Fruit fly (Drosophila melanogaster): ENCODE results near the gene CG46244.

Gene CG46244

DNA sequence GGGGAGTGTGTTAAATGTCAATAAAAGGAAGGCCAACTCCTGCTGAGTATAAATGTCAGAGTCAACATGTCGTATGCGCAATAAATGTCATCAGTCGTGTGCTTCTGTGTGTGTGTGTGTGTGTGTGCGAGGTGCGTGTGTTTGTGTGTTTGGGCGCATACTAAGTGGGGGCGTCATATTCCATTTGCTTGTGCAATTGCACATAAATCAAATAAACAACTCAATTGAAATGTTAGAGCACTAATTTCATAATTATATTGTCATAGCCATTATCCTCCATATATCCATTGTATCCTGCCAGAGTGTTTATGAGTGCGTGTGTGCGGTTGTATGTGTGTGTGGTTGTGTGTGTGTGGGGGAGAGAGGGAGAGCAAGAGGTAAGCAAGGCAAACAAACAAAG, 12.3 kb upstream of the CG46244 start:
- no peak for TF ChIP-seq CG9948 (tag; optimal IDR thresholded peaks at IDR 0.05)
- TF ChIP-seq EcR (GFP tag; optimal IDR thresholded peaks at IDR 0.05), result no peak
- no peak for TF ChIP-seq CG4496 (GFP tag; IDR thresholded peaks at IDR 0.05)
- no peak for TF ChIP-seq gl (tag; optimal IDR thresholded peaks at IDR 0.05)
- no peak for TF ChIP-seq CG32121 (GFP tag; IDR thresholded peaks at IDR 0.05)
- no peak for TF ChIP-seq rn (GFP tag; IDR thresholded peaks at IDR 0.05)
- no peak for TF ChIP-seq CG8159 (tag; optimal IDR thresholded peaks at IDR 0.05)
- no peak for TF ChIP-seq CG14655 (GFP tag; optimal IDR thresholded peaks at IDR 0.05)
- no peak for TF ChIP-seq Ets98B (GFP tag; IDR thresholded peaks at IDR 0.05)
- TF ChIP-seq Pif1A (GFP tag; optimal IDR thresholded peaks at IDR 0.05), result no peak
- no peak for TF ChIP-seq Pif1B (GFP tag; optimal IDR thresholded peaks at IDR 0.05)
- TF ChIP-seq CG34367 (tag; optimal IDR thresholded peaks at IDR 0.05), result no peak
- TF ChIP-seq CG12605 (GFP tag; IDR thresholded peaks at IDR 0.05), result no peak
- no peak for TF ChIP-seq CG10348 (GFP tag; IDR thresholded peaks at IDR 0.05)
- no peak for TF ChIP-seq D1 (tag; optimal IDR thresholded peaks at IDR 0.05)
- TF ChIP-seq CG13204 (GFP tag; optimal IDR thresholded peaks at IDR 0.05), result no peak

DNA sequence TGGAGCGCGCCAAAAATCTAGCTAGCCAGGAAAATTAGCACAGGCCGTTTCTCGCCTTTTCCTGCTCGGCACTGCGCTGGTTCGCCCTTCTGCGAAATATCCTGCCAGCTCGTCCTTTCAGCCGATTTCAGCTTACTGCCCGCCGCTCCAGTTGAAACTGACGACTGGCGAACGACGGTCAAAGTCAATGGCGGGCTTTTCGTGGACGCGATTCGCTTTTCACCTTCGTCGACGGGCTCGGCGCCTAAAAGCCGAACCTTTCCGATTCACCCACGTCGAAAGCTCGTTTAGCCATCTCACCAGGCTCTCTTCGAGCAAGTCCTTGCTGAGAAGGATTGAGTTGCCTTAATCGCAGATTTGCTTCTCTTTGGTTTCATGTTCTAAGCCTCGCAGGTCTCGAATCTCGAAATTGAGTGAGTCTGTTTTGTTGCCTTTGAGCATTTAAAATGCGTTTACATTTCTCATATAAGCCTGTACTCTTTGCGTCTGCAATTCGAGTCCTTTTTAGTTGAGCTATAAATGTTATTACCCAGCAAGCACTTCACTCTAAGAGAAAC, 926 bp upstream of the CG46244 start:
- TF ChIP-seq CG9948 (tag; optimal IDR thresholded peaks at IDR 0.05) (no peak), CG32121 (GFP tag; IDR thresholded peaks at IDR 0.05) (no peak), CG8301 (tag; optimal IDR thresholded peaks at IDR 0.05) (no peak), D1 (tag; optimal IDR thresholded peaks at IDR 0.05) (no peak), CG13204 (GFP tag; optimal IDR thresholded peaks at IDR 0.05) (no peak), CG17806 (tag; optimal IDR thresholded peaks at IDR 0.05) (no peak), rn (GFP tag; IDR thresholded peaks at IDR 0.05) (no peak), CG14655 (GFP tag; optimal IDR thresholded peaks at IDR 0.05) (no peak)

DNA sequence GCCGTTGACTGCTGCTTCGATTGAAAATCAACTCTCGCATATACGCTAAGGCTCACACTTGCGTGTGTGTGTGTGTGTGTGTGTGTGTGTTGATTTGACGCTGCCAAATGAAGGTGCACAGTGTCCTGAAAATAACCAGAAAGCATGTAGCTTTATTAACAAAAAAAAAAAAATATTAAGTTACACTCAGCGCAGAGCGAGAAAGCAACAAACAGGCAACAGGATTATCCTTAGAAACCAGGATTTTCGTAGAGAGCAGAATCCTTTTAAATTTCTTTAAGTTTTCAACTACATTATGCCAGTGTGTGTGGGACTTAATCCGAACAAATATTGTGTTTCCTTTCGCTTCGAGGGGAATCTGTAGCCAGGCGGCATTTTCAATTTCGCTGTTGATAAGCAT, 21.6 kb downstream of the CG46244 start:
- TF ChIP-seq gl (tag; optimal IDR thresholded peaks at IDR 0.05) (no peak), CG14655 (GFP tag; optimal IDR thresholded peaks at IDR 0.05) (no peak)

DNA sequence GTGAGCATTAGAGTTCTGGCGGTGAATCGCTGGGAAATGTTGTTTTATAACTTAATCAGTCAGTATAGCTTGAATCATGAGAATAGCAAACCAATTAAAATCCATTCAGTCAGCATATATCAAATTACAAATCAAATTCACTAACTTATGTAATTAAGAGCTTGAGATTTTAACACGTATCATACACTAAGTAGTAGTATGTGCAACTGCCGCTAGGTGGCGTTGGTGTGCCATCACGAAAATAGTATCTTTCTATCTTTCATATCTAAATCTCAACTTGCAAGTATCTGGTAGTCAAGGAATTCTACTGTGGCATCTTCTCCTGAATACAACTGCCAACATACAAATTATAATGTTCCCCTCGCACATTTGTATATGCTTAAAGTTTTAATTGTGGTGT, 27.6 kb downstream of the CG46244 start:
- no peak for TF ChIP-seq CG9948 (tag; optimal IDR thresholded peaks at IDR 0.05)
- TF ChIP-seq CG8159 (tag; optimal IDR thresholded peaks at IDR 0.05), result no peak
- TF ChIP-seq CG8301 (tag; optimal IDR thresholded peaks at IDR 0.05), result no peak
- no peak for TF ChIP-seq gl (tag; optimal IDR thresholded peaks at IDR 0.05)
- TF ChIP-seq Ets98B (GFP tag; IDR thresholded peaks at IDR 0.05), result no peak
- TF ChIP-seq CG17806 (tag; optimal IDR thresholded peaks at IDR 0.05), result no peak
- no peak for TF ChIP-seq CG14655 (GFP tag; optimal IDR thresholded peaks at IDR 0.05)
- no peak for TF ChIP-seq Pif1B (GFP tag; optimal IDR thresholded peaks at IDR 0.05)
- no peak for TF ChIP-seq Pif1A (GFP tag; optimal IDR thresholded peaks at IDR 0.05)
- TF ChIP-seq CG13204 (GFP tag; optimal IDR thresholded peaks at IDR 0.05), result no peak
- no peak for TF ChIP-seq CG4496 (GFP tag; IDR thresholded peaks at IDR 0.05)

DNA sequence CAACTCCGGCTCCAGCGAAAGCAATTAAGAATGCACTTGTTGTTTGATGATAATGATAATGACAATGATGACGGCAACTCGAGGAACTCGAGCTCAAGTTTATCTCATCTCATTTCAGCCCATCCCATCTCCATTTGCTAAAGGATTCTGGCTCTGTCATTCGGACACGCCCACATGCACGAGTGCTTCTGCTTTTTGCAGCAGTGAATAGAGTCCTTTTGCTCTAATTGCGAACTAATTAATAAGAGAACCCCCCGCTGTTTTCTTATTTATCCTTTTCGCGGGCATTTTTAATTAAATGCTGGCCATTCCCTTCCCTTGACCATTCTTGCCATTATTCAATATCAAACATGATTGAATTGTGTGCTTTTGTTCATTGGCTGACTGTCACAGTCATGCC, 72.0 kb downstream of the CG46244 start:
- TF ChIP-seq Ets98B (GFP tag; IDR thresholded peaks at IDR 0.05) (no peak), CG14655 (GFP tag; optimal IDR thresholded peaks at IDR 0.05) (no peak), fd96Ca (GFP tag; IDR thresholded peaks at IDR 0.05) (no peak), Pif1B (GFP tag; optimal IDR thresholded peaks at IDR 0.05) (no peak), Pif1A (GFP tag; optimal IDR thresholded peaks at IDR 0.05) (no peak), CG8301 (tag; optimal IDR thresholded peaks at IDR 0.05) (no peak), CG4496 (GFP tag; IDR thresholded peaks at IDR 0.05) (no peak), CG10348 (GFP tag; IDR thresholded peaks at IDR 0.05) (no peak), CG17806 (tag; optimal IDR thresholded peaks at IDR 0.05) (no peak)

DNA sequence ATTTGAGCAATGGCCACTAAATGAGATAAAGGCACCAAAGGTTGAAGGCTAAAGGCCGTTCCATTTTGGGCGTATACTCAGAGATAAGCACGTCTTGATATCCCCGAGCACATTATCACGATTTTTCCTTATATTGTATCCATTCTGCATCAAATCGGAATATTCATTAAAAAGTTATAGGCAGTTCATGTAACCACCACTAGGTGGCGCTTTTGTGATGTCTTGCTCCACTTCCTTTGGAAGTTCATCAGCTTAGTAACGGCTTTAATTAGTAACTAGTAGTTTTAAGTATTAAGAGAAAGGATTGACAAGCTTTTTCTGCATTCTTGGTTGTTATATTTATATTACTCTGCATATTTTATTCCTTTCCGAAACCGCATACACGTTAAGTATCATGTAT, 76.2 kb downstream of the CG46244 start:
- TF ChIP-seq CG34367 (tag; optimal IDR thresholded peaks at IDR 0.05), result no peak
- TF ChIP-seq CG8159 (tag; optimal IDR thresholded peaks at IDR 0.05), result no peak
- no peak for TF ChIP-seq CG8301 (tag; optimal IDR thresholded peaks at IDR 0.05)
- TF ChIP-seq fd96Ca (GFP tag; IDR thresholded peaks at IDR 0.05), result no peak
- TF ChIP-seq Snoo (tag; optimal IDR thresholded peaks at IDR 0.05), result no peak
- no peak for TF ChIP-seq CG9948 (tag; optimal IDR thresholded peaks at IDR 0.05)
- TF ChIP-seq CG14655 (GFP tag; optimal IDR thresholded peaks at IDR 0.05), result no peak
- no peak for TF ChIP-seq EcR (GFP tag; optimal IDR thresholded peaks at IDR 0.05)
- no peak for TF ChIP-seq CG15710 (tag; optimal IDR thresholded peaks at IDR 0.05)

DNA sequence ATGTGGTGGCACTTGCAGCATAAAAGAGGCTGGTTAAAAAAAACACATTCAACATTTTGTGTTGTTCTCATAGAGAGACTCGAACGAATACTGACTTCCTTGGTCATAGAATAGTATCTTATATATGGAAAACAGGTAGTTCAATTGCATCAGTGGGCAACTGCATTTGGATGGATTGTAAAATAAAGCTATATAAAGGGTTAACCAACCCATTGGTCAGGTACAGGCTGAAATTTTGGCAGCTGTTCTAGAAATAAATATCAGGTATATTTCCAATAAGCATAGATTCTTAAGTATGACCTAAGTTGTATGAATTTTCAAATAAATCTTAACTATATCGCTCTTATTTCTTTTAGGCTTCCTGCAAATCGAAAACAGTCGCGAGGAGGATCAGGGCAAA, 94.5 kb downstream of the CG46244 start, which contains the start of gene scw:
Gene scw (minus strand): TSS at position 101 of the 400 bp plus-strand sequence.
- TF ChIP-seq CG9948 (tag; optimal IDR thresholded peaks at IDR 0.05) (no peak), gl (tag; optimal IDR thresholded peaks at IDR 0.05) (no peak), CG14655 (GFP tag; optimal IDR thresholded peaks at IDR 0.05) (no peak), CG8159 (tag; optimal IDR thresholded peaks at IDR 0.05) (no peak), Pif1B (GFP tag; optimal IDR thresholded peaks at IDR 0.05) (no peak), CG10348 (GFP tag; IDR thresholded peaks at IDR 0.05) (no peak), CG4496 (GFP tag; IDR thresholded peaks at IDR 0.05) (no peak), Pif1A (GFP tag; optimal IDR thresholded peaks at IDR 0.05) (no peak), CG13204 (GFP tag; optimal IDR thresholded peaks at IDR 0.05) (no peak), rn (GFP tag; IDR thresholded peaks at IDR 0.05) (no peak), CG8301 (tag; optimal IDR thresholded peaks at IDR 0.05) (no peak), CG17806 (tag; optimal IDR thresholded peaks at IDR 0.05) (no peak), CG15710 (tag; optimal IDR thresholded peaks at IDR 0.05) (no peak), CG12605 (GFP tag; IDR thresholded peaks at IDR 0.05) (no peak), EcR (GFP tag; optimal IDR thresholded peaks at IDR 0.05) (no peak)

Measured in whole organism, pupa.